Fruit fly (Drosophila melanogaster): ENCODE results near the gene CG6244.

Gene CG6244

dm6 chr3L:15813988-15814387 lies 5.9 kb downstream of the CG6244 start (continued):
- TF ChIP-seq Lim3 (GFP tag; IDR thresholded peaks at IDR 0.05) (no peak), NC2β (GFP tag; optimal IDR thresholded peaks at IDR 0.05) (no peak), tup (GFP tag; optimal IDR thresholded peaks at IDR 0.05) (no peak), Nf-YB (GFP tag; optimal IDR thresholded peaks at IDR 0.05) (no peak), CG8944 (GFP tag; optimal IDR thresholded peaks at IDR 0.05) (no peak), Elba2 (GFP tag; optimal IDR thresholded peaks at IDR 0.05) (no peak), hb (GFP tag; IDR thresholded peaks at IDR 0.05; ENCODE audit: partially characterized antibody) (no peak), CG14050 (GFP tag; IDR thresholded peaks at IDR 0.05) (no peak), CG7928 (GFP tag; optimal IDR thresholded peaks at IDR 0.05) (no peak), gem (tag; optimal IDR thresholded peaks at IDR 0.05) (no peak), CG6654 (GFP tag; optimal IDR thresholded peaks at IDR 0.05) (no peak), CG6813 (GFP tag; optimal IDR thresholded peaks at IDR 0.05) (peak; percentile 75), kni (GFP tag; optimal IDR thresholded peaks at IDR 0.05) (no peak), tin (GFP tag; optimal IDR thresholded peaks at IDR 0.05) (no peak), fd96Cb (tag; optimal IDR thresholded peaks at IDR 0.05) (no peak), fd64A (GFP tag; optimal IDR thresholded peaks at IDR 0.05) (no peak), Ets97D (GFP tag; optimal IDR thresholded peaks at IDR 0.05) (no peak), dimm (GFP tag; IDR thresholded peaks at IDR 0.05) (no peak), CG12769 (tag; optimal IDR thresholded peaks at IDR 0.05) (peak; percentile 32), pita (GFP tag; optimal IDR thresholded peaks at IDR 0.05) (no peak), sim (GFP tag; IDR thresholded peaks at IDR 0.05) (no peak), CG10654 (GFP tag; optimal IDR thresholded peaks at IDR 0.05) (no peak), CG4617 (GFP tag; optimal IDR thresholded peaks at IDR 0.05; ENCODE audit: borderline replicate concordance) (no peak), HLH4C (GFP tag; IDR thresholded peaks at IDR 0.05; ENCODE audit: partially characterized antibody) (no peak), Six4 (GFP tag; optimal IDR thresholded peaks at IDR 0.05) (no peak), CG14860 (GFP tag; IDR thresholded peaks at IDR 0.05; ENCODE audit: partially characterized antibody) (no peak), gcm2 (GFP tag; optimal IDR thresholded peaks at IDR 0.05) (no peak), CG31365 (tag; optimal IDR thresholded peaks at IDR 0.05) (peak; percentile 20), Sin3A (optimal IDR thresholded peaks at IDR 0.05) (no peak), jumu (GFP tag; optimal IDR thresholded peaks at IDR 0.05) (no peak), YL-1 (GFP tag; optimal IDR thresholded peaks at IDR 0.05) (no peak), Rx (GFP tag; IDR thresholded peaks at IDR 0.05) (no peak), CG11398 (GFP tag; optimal IDR thresholded peaks at IDR 0.05) (no peak), Hmx (GFP tag; optimal IDR thresholded peaks at IDR 0.05) (no peak), CG17361 (GFP tag; IDR thresholded peaks at IDR 0.05) (no peak), CG7271 (tag; optimal IDR thresholded peaks at IDR 0.05) (no peak), Chrac-16 (GFP tag; optimal IDR thresholded peaks at IDR 0.05) (no peak), eyg (GFP tag; optimal IDR thresholded peaks at IDR 0.05) (no peak), p53 (GFP tag; optimal IDR thresholded peaks at IDR 0.05) (no peak), ATbp (GFP tag; optimal IDR thresholded peaks at IDR 0.05) (no peak), CG12659 (GFP tag; optimal IDR thresholded peaks at IDR 0.05) (peak; percentile 27), D19B (GFP tag; optimal IDR thresholded peaks at IDR 0.05) (no peak), stwl (tag; optimal IDR thresholded peaks at IDR 0.05) (no peak), prd (optimal IDR thresholded peaks at IDR 0.05) (no peak), prd (GFP tag; IDR thresholded peaks at IDR 0.05) (no peak), grau (tag; optimal IDR thresholded peaks at IDR 0.05) (peak; percentile 8), CG16863 (GFP tag; optimal IDR thresholded peaks at IDR 0.05) (no peak), Taf1 (GFP tag; IDR thresholded peaks at IDR 0.05) (no peak), shn (GFP tag; optimal IDR thresholded peaks at IDR 0.05) (no peak), nmo (GFP tag; optimal IDR thresholded peaks at IDR 0.05) (no peak), Gug (GFP tag; IDR thresholded peaks at IDR 0.05) (no peak), CG8290 (GFP tag; optimal IDR thresholded peaks at IDR 0.05) (no peak), CG8290 (tag; optimal IDR thresholded peaks at IDR 0.05) (peak in 1 of 2 experiments; percentile 52)

Data from whole organism, embryonic.